Worm (Caenorhabditis elegans) whole organism, L4 larva: ENCODE results near the gene ZK1055.7.

Source experiments
- D1046.2 ChIP-seq: fragments of 200-800 bp; sonication (Bioruptor generic); IDR thresholded peaks from 2 replicates; pipeline ENCODE4 v1.3.6; 2022; ENCODE audit warnings: missing genetic modification characterization, missing compliant biosample characterization
- F49E8.2 ChIP-seq: sonication (generic microtip); optimal IDR thresholded peaks from 2 replicates; lab custom pipeline; 2016; ENCODE audit warnings: missing compliant biosample characterization, mild to moderate bottlenecking, missing genetic modification characterization, borderline replicate concordance
- Y48G9A.11 ChIP-seq: fragments of 200-800 bp; sonication (Bioruptor generic); IDR thresholded peaks from 2 replicates; pipeline ENCODE4 v1.3.6; 2022; ENCODE audit warnings: missing genetic modification reagents, missing genetic modification characterization, missing compliant biosample characterization
- Y75B8A.6 ChIP-seq: fragments of 200-800 bp; sonication (Bioruptor generic); IDR thresholded peaks from 2 replicates; pipeline ENCODE4 v1.3.6; 2022; ENCODE audit warnings: missing genetic modification reagents, missing genetic modification characterization, missing compliant biosample characterization
- aha-1 ChIP-seq: fragments of 150-350 bp; peaks from one replicate; lab custom pipeline; 2014; ENCODE audit warnings: missing biosample characterization, missing genetic modification characterization
- ama-1 ChIP-seq: fragments of 150-350 bp; optimal IDR thresholded peaks from 2 replicates; lab custom pipeline; 2014; ENCODE audit warnings: inconsistent platforms, mixed read lengths
- ctbp-1 ChIP-seq: fragments of 200-800 bp; sonication (Bioruptor generic); IDR thresholded peaks from 2 replicates; pipeline ENCODE4 v1.3.6; 2022; ENCODE audit warnings: missing genetic modification reagents, missing genetic modification characterization, missing compliant biosample characterization
- daf-16 ChIP-seq, 3 experiments: sonication (generic microtip); optimal IDR thresholded peaks; 2 replicates each; lab custom pipeline; 2016 to 2017; ENCODE audit warnings: missing genetic modification characterization in 3 of 3, missing genetic modification reagents in 3 of 3, mild to moderate bottlenecking in 2 of 3, missing compliant biosample characterization in 2 of 3, missing biosample characterization in 1 of 3, moderate library complexity in 1 of 3
- daf-8 ChIP-seq: fragments of 200-800 bp; sonication (Bioruptor generic); IDR thresholded peaks from 2 replicates; pipeline ENCODE4 v1.3.6; 2022; ENCODE audit warnings: missing genetic modification characterization, missing compliant biosample characterization
- dmd-6 ChIP-seq: fragments of 200-800 bp; sonication (Bioruptor generic); IDR thresholded peaks from 2 replicates; pipeline ENCODE4 v1.3.6; 2022; ENCODE audit warnings: missing genetic modification reagents, missing genetic modification characterization, missing compliant biosample characterization
- dmd-8 ChIP-seq: fragments of 200-800 bp; sonication (Bioruptor generic); IDR thresholded peaks from 2 replicates; pipeline ENCODE4 v1.3.6; 2022; ENCODE audit warnings: missing genetic modification characterization, missing compliant biosample characterization
- dpl-1 ChIP-seq: fragments of 150-350 bp; optimal IDR thresholded peaks from 2 replicates; lab custom pipeline; 2014; ENCODE audit warnings: missing biosample characterization, missing genetic modification reagents, missing genetic modification characterization
- duxl-1 ChIP-seq: sonication (generic microtip); optimal IDR thresholded peaks from 2 replicates; lab custom pipeline; 2016; ENCODE audit warnings: mild to moderate bottlenecking, missing genetic modification characterization, moderate library complexity, missing compliant biosample characterization; ENCODE audit not compliant: poor library complexity
- dve-1 ChIP-seq: sonication (generic microtip); optimal IDR thresholded peaks from 2 replicates; lab custom pipeline; 2017; ENCODE audit warnings: antibody characterized with exemption, mild to moderate bottlenecking, missing genetic modification characterization, missing compliant biosample characterization; ENCODE audit not compliant: insufficient read depth
- egl-43 ChIP-seq: fragments of 200-800 bp; sonication (Bioruptor generic); IDR thresholded peaks from 2 replicates; pipeline ENCODE4 v1.3.6; 2022; ENCODE audit warnings: missing genetic modification reagents, missing genetic modification characterization, missing compliant biosample characterization
- fos-1 ChIP-seq: fragments of 150-350 bp; optimal IDR thresholded peaks from 2 replicates; lab custom pipeline; 2014; ENCODE audit warnings: missing biosample characterization, missing genetic modification characterization
- hif-1 ChIP-seq, 2 experiments: sonication (generic microtip); optimal IDR thresholded peaks; 2 replicates each; lab custom pipeline; 2016 to 2017; ENCODE audit warnings: missing compliant biosample characterization in 2 of 2, missing genetic modification characterization in 2 of 2, missing genetic modification reagents in 2 of 2, missing genotype in 2 of 2, mild to moderate bottlenecking in 1 of 2
- hlh-11 ChIP-seq: fragments of 200-800 bp; sonication (Bioruptor generic); optimal IDR thresholded peaks from 2 replicates; lab custom pipeline; 2018; ENCODE audit warnings: mild to moderate bottlenecking, missing genetic modification characterization, missing compliant biosample characterization
- lin-38 ChIP-seq: fragments of 200-800 bp; sonication (Bioruptor generic); IDR thresholded peaks from 2 replicates; pipeline ENCODE4 v1.3.6; 2022; ENCODE audit warnings: missing genetic modification reagents, missing genetic modification characterization, missing compliant biosample characterization
- lin-39 ChIP-seq: fragments of 150-350 bp; optimal IDR thresholded peaks from 2 replicates; lab custom pipeline; 2014; ENCODE audit warnings: missing biosample characterization, missing genetic modification reagents, missing genetic modification characterization
- lir-3 ChIP-seq: sonication (generic microtip); optimal IDR thresholded peaks from 2 replicates; lab custom pipeline; 2016; ENCODE audit warnings: mild to moderate bottlenecking, missing genetic modification characterization, missing compliant biosample characterization
- lsy-2 ChIP-seq, 2 experiments: fragments of 150-350 bp in 1 of 2; sonication (generic microtip) in 1 of 2; optimal IDR thresholded peaks; 2 replicates each; lab custom pipeline; 2014 to 2017; ENCODE audit warnings: missing biosample characterization in 2 of 2, missing genetic modification characterization in 2 of 2
- madf-5 ChIP-seq, 2 experiments: fragments of 200-800 bp; sonication (Bioruptor generic); IDR thresholded peaks; 2 replicates each; pipeline ENCODE4 v1.3.6; 2022; ENCODE audit warnings: missing compliant biosample characterization in 2 of 2, missing genetic modification characterization in 2 of 2
- mdt-29 ChIP-seq: fragments of 200-800 bp; sonication (Bioruptor generic); IDR thresholded peaks from 2 replicates; pipeline ENCODE4 v1.3.6; 2022; ENCODE audit warnings: missing genetic modification reagents, missing genetic modification characterization, missing compliant biosample characterization
- mes-2 ChIP-seq: sonication (generic microtip); optimal IDR thresholded peaks from 2 replicates; lab custom pipeline; 2016; ENCODE audit warnings: missing genotype, mild to moderate bottlenecking, missing genetic modification characterization, missing compliant biosample characterization; ENCODE audit not compliant: poor library complexity, severe bottlenecking
- mxl-3 ChIP-seq: fragments of 200-800 bp; sonication (Bioruptor generic); optimal IDR thresholded peaks from 2 replicates; lab custom pipeline; 2018; ENCODE audit warnings: mild to moderate bottlenecking, missing genetic modification characterization, missing compliant biosample characterization
- nhr-28 ChIP-seq: fragments of 150-350 bp; optimal IDR thresholded peaks from 2 replicates; lab custom pipeline; 2014; ENCODE audit warnings: missing biosample characterization, missing genetic modification characterization
- nhr-6 ChIP-seq: fragments of 150-350 bp; optimal IDR thresholded peaks from 2 replicates; lab custom pipeline; 2014; ENCODE audit warnings: missing biosample characterization, missing genetic modification characterization
- nhr-76 ChIP-seq: fragments of 150-350 bp; optimal IDR thresholded peaks from 2 replicates; lab custom pipeline; 2014; ENCODE audit warnings: missing biosample characterization, missing genetic modification characterization
- nhr-77 ChIP-seq: fragments of 150-350 bp; optimal IDR thresholded peaks from 2 replicates; lab custom pipeline; 2014; ENCODE audit warnings: missing biosample characterization, missing genetic modification characterization
- pqm-1 ChIP-seq: sonication (generic microtip); optimal IDR thresholded peaks from 2 replicates; lab custom pipeline; 2017; ENCODE audit warnings: missing biosample characterization, missing genetic modification characterization
- snpc-1.2 ChIP-seq: fragments of 200-800 bp; sonication (Bioruptor generic); IDR thresholded peaks from 2 replicates; pipeline ENCODE4 v1.3.6; 2022; ENCODE audit warnings: missing genetic modification reagents, missing genetic modification characterization, missing compliant biosample characterization
- snpc-4 ChIP-seq: fragments of 150-350 bp; optimal IDR thresholded peaks from 2 replicates; lab custom pipeline; 2014; ENCODE audit warnings: missing biosample characterization, missing genetic modification characterization
- spr-1 ChIP-seq: sonication (generic microtip); optimal IDR thresholded peaks from 2 replicates; lab custom pipeline; 2016; ENCODE audit warnings: mild to moderate bottlenecking, missing genetic modification characterization, missing compliant biosample characterization
- spr-3 ChIP-seq: fragments of 200-800 bp; sonication (Bioruptor generic); optimal IDR thresholded peaks from 2 replicates; lab custom pipeline; 2018; ENCODE audit warnings: mild to moderate bottlenecking, missing genetic modification characterization, missing compliant biosample characterization
- unc-130 ChIP-seq: sonication (generic microtip); optimal IDR thresholded peaks from 2 replicates; lab custom pipeline; 2016; ENCODE audit warnings: missing genetic modification reagents, missing genetic modification characterization, missing compliant biosample characterization
- unc-62 ChIP-seq, 3 experiments: fragments of 150-350 bp in 1 of 3; sonication (generic microtip); optimal IDR thresholded peaks in 2 of 3; peaks in 1 of 3; 1 replicate in 1 of 3; 2 replicates in 2 of 3; lab custom pipeline; 2014 to 2017; ENCODE audit warnings: missing biosample characterization in 3 of 3, missing genetic modification characterization in 3 of 3, missing genetic modification reagents in 3 of 3, missing genotype in 1 of 3
- zfp-3 ChIP-seq: fragments of 200-800 bp; sonication (Bioruptor generic); conservative IDR thresholded peaks from 2 replicates; pipeline ENCODE4 v1.3.6; 2022; ENCODE audit warnings: missing genetic modification reagents, missing genetic modification characterization, missing compliant biosample characterization
- zip-2 ChIP-seq: fragments of 150-350 bp; optimal IDR thresholded peaks from 2 replicates; lab custom pipeline; 2014; ENCODE audit warnings: missing biosample characterization, missing genetic modification characterization

ZK1055.7 gene

ce11 chrV:6611058-6611457 lies 5.9 kb upstream of the ZK1055.7 start, which contains the start of gene gon-14:
gon-14 (minus strand) TSS chrV:6611158.
- no peak for TF ChIP-seq snpc-4
- no peak for TF ChIP-seq lir-3 (tag; lab: Kevin White, UChicago)
- TF ChIP-seq zip-2 (tag; lab: Kevin White, UChicago) = no peak
- no peak for TF ChIP-seq fos-1 (tag; lab: Kevin White, UChicago)
- TF ChIP-seq lin-39 (tag; lab: Kevin White, UChicago) = no peak
- TF ChIP-seq ctbp-1 (GFP tag; lab: Robert Waterston, UW) = no peak
- no peak for TF ChIP-seq Y75B8A.6 (GFP tag; lab: Robert Waterston, UW)
- TF ChIP-seq hlh-11 (tag; lab: Kevin White, UChicago) = no peak
- TF ChIP-seq nhr-77 = no peak
- TF ChIP-seq mdt-29 (GFP tag; lab: Robert Waterston, UW) = no peak
- no peak for TF ChIP-seq duxl-1 (tag; lab: Kevin White, UChicago)
- no peak for TF ChIP-seq dve-1 (tag; lab: Kevin White, UChicago)
- TF ChIP-seq ama-1 (lab: Kevin White, UChicago) = no peak
- TF ChIP-seq nhr-76 (tag; lab: Kevin White, UChicago) = no peak
- TF ChIP-seq dmd-8 (GFP tag; lab: Robert Waterston, UW) = no peak
- no peak for TF ChIP-seq madf-5 (GFP tag; IDR thresholded peaks at IDR 0.05; lab: Robert Waterston, UW)
- TF ChIP-seq zfp-3 (GFP tag; lab: Robert Waterston, UW) = no peak
- TF ChIP-seq daf-8 = no peak
- TF ChIP-seq, all 104 proteins: peak for 0

- no peak for TF ChIP-seq spr-3 (GFP tag; lab: Kevin White, UChicago)
- TF ChIP-seq dpl-1 (GFP tag; lab: Kevin White, UChicago) = peak; percentile 11
- no peak for TF ChIP-seq daf-16 (GFP tag; optimal IDR thresholded peaks at IDR 0.05; lab: Kevin White, UChicago)
- TF ChIP-seq daf-16 (tag; optimal IDR thresholded peaks at IDR 0.05; lab: Kevin White, UChicago) = peak; percentile 62
- TF ChIP-seq pqm-1 = peak; percentile 11
- TF ChIP-seq hlh-11 (tag; lab: Kevin White, UChicago) = peak; percentile 31
- TF ChIP-seq lsy-2 (tag; optimal IDR thresholded peaks at IDR 0.05; lab: Kevin White, UChicago) = peak in 1 of 2 experiments; percentile 46
- TF ChIP-seq dmd-6 = peak; percentile 24; the same call in 1 of the 2 replicates
- peak; percentile 47 for TF ChIP-seq dve-1 (tag; lab: Kevin White, UChicago)
- peak; percentile 25 for TF ChIP-seq mes-2 (tag; lab: Kevin White, UChicago)
- TF ChIP-seq hif-1 (tag; optimal IDR thresholded peaks at IDR 0.05; lab: Kevin White, UChicago) = no peak
- no peak for TF ChIP-seq mxl-3 (GFP tag; lab: Kevin White, UChicago)
- TF ChIP-seq snpc-1.2 = 0 out of 2 replicates have a peak, but pooled peaks have one; percentile 41
Observed at ce11 chrV:6606197-6606596, 1.0 kb upstream of the ZK1055.7 start.

- no peak for TF ChIP-seq spr-1 (tag; lab: Kevin White, UChicago)
- TF ChIP-seq aha-1 (tag; lab: Kevin White, UChicago) = peak; percentile 18
- peak in 1 of 2 experiments; percentile 93 for TF ChIP-seq unc-62 (GFP tag; optimal IDR thresholded peaks at IDR 0.05 in 1 of 2; lab: Kevin White, UChicago)
- no peak for TF ChIP-seq unc-62 (tag; optimal IDR thresholded peaks at IDR 0.05; lab: Kevin White, UChicago)
Observed at ce11 chrV:6602556-6603062, 2.6 kb downstream of the ZK1055.7 start, which contains the start of gene ZK1055.6. ZK1055.6 (minus strand) TSS chrV:6602606.

ce11 chrV:6593700-6594244 lies 11.4 kb downstream of the ZK1055.7 start, which contains the start of gene hcp-1:
hcp-1 (plus strand) TSS chrV:6594194.
- TF ChIP-seq nhr-28 (tag; lab: Kevin White, UChicago) = peak; percentile 35
- TF ChIP-seq snpc-1.2 = peak; percentile 55; the same call in 1 of the 2 replicates
- TF ChIP-seq D1046.2 (GFP tag; lab: Robert Waterston, UW) = no peak
- TF ChIP-seq unc-130 (GFP tag; lab: Kevin White, UChicago) = peak; percentile 81
- TF ChIP-seq lin-38 (GFP tag; lab: Robert Waterston, UW) = peak; percentile 97
- TF ChIP-seq F49E8.2 (tag; lab: Kevin White, UChicago) = peak; percentile 77
- TF ChIP-seq Y48G9A.11 = peak; percentile 81
- TF ChIP-seq dpl-1 (GFP tag; lab: Kevin White, UChicago) = peak; percentile 85
- TF ChIP-seq egl-43 = no peak
- TF ChIP-seq nhr-6 = peak; percentile 47
